Fruit fly (Drosophila melanogaster) whole organism, embryonic: ENCODE measurements around the gene mTerf3.
A peak's percentile ranks its signal among the peaks of the same experiment; 100 is the strongest.

Experiments
- CG11723 ChIP-seq: fragments of 200-800 bp; sonication (Bioruptor generic); optimal IDR thresholded peaks from 2 replicates; lab custom pipeline; 2017; ENCODE audit warnings: missing biosample characterization, mild to moderate bottlenecking, missing genetic modification characterization
- CG13424 ChIP-seq: fragments of 200-800 bp; sonication (Bioruptor generic); optimal IDR thresholded peaks from 2 replicates; lab custom pipeline; 2019; ENCODE audit warnings: missing biosample characterization, mild to moderate bottlenecking, missing genetic modification characterization, moderate library complexity
- CG14441 ChIP-seq: fragments of 200-800 bp; sonication (Bioruptor generic); IDR thresholded peaks from 2 replicates; pipeline ENCODE4 v1.3.6; 2022; ENCODE audit warnings: missing biosample characterization, missing genetic modification characterization
- CG14667 ChIP-seq: fragments of 200-800 bp; sonication (Bioruptor generic); IDR thresholded peaks from 2 replicates; pipeline ENCODE4 v1.3.6; 2022; ENCODE audit warnings: missing biosample characterization, missing genetic modification characterization
- CG15514 ChIP-seq: fragments of 200-800 bp; sonication (Bioruptor generic); optimal IDR thresholded peaks from 3 replicates; lab custom pipeline; 2017; ENCODE audit warnings: missing biosample characterization, missing genetic modification characterization, mild to moderate bottlenecking, moderate library complexity, missing genetic modification reagents
- CG17186 ChIP-seq: fragments of 200-800 bp; sonication (Bioruptor generic); optimal IDR thresholded peaks from 3 replicates; lab custom pipeline; 2017; ENCODE audit warnings: missing biosample characterization, missing genetic modification reagents, missing genetic modification characterization
- CG17802 ChIP-seq: fragments of 200-800 bp; sonication (Bioruptor generic); optimal IDR thresholded peaks from 2 replicates; lab custom pipeline; 2018; ENCODE audit warnings: missing biosample characterization, mild to moderate bottlenecking, missing genetic modification characterization, moderate library complexity
- CG18599 ChIP-seq: fragments of 200-800 bp; sonication (Bioruptor generic); optimal IDR thresholded peaks from 3 replicates; lab custom pipeline; 2017; ENCODE audit warnings: missing biosample characterization, missing genetic modification characterization, mild to moderate bottlenecking, moderate library complexity, missing genetic modification reagents
- CG2712 ChIP-seq: fragments of 200-800 bp; optimal IDR thresholded peaks from 3 replicates; lab custom pipeline; 2019; ENCODE audit warnings: missing biosample characterization, mild to moderate bottlenecking, missing genetic modification characterization, moderate library complexity
- CG31441 ChIP-seq: fragments of 200-800 bp; sonication (Bioruptor generic); IDR thresholded peaks from 2 replicates; pipeline ENCODE4 v1.3.6; 2022; ENCODE audit warnings: missing biosample characterization, missing genetic modification characterization
- CG32767 ChIP-seq: fragments of 200-800 bp; sonication (Bioruptor generic); IDR thresholded peaks from 2 replicates; pipeline ENCODE4 v1.3.6; 2022; ENCODE audit warnings: missing biosample characterization, missing genetic modification characterization
- CG3847 ChIP-seq: fragments of 200-800 bp; sonication (Bioruptor generic); IDR thresholded peaks from 2 replicates; pipeline ENCODE4 v1.3.6; 2022; ENCODE audit warnings: missing biosample characterization, missing genetic modification characterization
- CG43689 ChIP-seq: fragments of 200-800 bp; sonication (Bioruptor generic); IDR thresholded peaks from 2 replicates; pipeline ENCODE4 v1.3.6; 2022; ENCODE audit warnings: missing biosample characterization, missing genetic modification characterization
- CG4730 ChIP-seq: fragments of 200-800 bp; sonication (Bioruptor generic); IDR thresholded peaks from 2 replicates; pipeline ENCODE4 v1.3.6; 2022; ENCODE audit warnings: missing biosample characterization, missing genetic modification characterization
- CG8359 ChIP-seq: fragments of 200-800 bp; sonication (Bioruptor generic); optimal IDR thresholded peaks from 2 replicates; lab custom pipeline; 2017; ENCODE audit warnings: missing biosample characterization, mild to moderate bottlenecking, missing genetic modification characterization, borderline replicate concordance
- CG9437 ChIP-seq: fragments of 200-800 bp; sonication (Bioruptor generic); optimal IDR thresholded peaks from 2 replicates; lab custom pipeline; 2018; ENCODE audit warnings: missing biosample characterization, mild to moderate bottlenecking, missing genetic modification characterization
- Dip3 ChIP-seq: fragments of 200-800 bp; sonication (Bioruptor generic); optimal IDR thresholded peaks from 3 replicates; lab custom pipeline; 2016; ENCODE audit warnings: missing biosample characterization, missing genetic modification characterization
- E2f2 ChIP-seq: fragments of 200-800 bp; sonication (Bioruptor generic); IDR thresholded peaks from 2 replicates; pipeline ENCODE4 v1.3.6; 2022; ENCODE audit warnings: missing biosample characterization, missing genetic modification characterization
- Mad ChIP-seq: fragments of 200-800 bp; sonication (Bioruptor generic); optimal IDR thresholded peaks from 2 replicates; lab custom pipeline; 2016; ENCODE audit warnings: missing biosample characterization, missing genetic modification characterization
- NC2α ChIP-seq: fragments of 200-800 bp; sonication (Bioruptor generic); optimal IDR thresholded peaks from 2 replicates; lab custom pipeline; 2016; ENCODE audit warnings: missing biosample characterization, missing genetic modification characterization
- Ptx1 ChIP-seq: fragments of 200-800 bp; sonication (Bioruptor generic); IDR thresholded peaks from 2 replicates; pipeline ENCODE4 v1.3.6; 2022; ENCODE audit warnings: missing biosample characterization, missing genetic modification characterization
- Rx ChIP-seq: fragments of 200-800 bp; sonication (Bioruptor generic); IDR thresholded peaks from 2 replicates; pipeline ENCODE4 v1.3.6; 2022; ENCODE audit warnings: missing biosample characterization, missing genetic modification characterization
- Scr ChIP-seq: fragments of 200-800 bp; sonication (Bioruptor generic); IDR thresholded peaks from 2 replicates; pipeline ENCODE4 v1.3.6; 2022; ENCODE audit warnings: missing biosample characterization, missing genetic modification characterization; ENCODE audit not compliant: partially characterized antibody
- Taf1 ChIP-seq: fragments of 200-800 bp; sonication (Bioruptor generic); IDR thresholded peaks from 2 replicates; pipeline ENCODE4 v1.3.6; 2022; ENCODE audit warnings: missing biosample characterization, missing genetic modification characterization
- Tbp ChIP-seq: fragments of >200 bp; optimal IDR thresholded peaks from 2 replicates; lab custom pipeline; 2018; ENCODE audit warnings: missing biosample characterization, missing genetic modification characterization
- bcd ChIP-seq: fragments of 200-800 bp; sonication (Bioruptor generic); optimal IDR thresholded peaks from 2 replicates; lab custom pipeline; 2017; ENCODE audit warnings: missing biosample characterization, mild to moderate bottlenecking, missing genetic modification characterization
- bsh ChIP-seq, 2 experiments: fragments of 200-800 bp; sonication (Bioruptor generic); optimal IDR thresholded peaks; 2 replicates each; lab custom pipeline; 2017 to 2018; ENCODE audit warnings: mild to moderate bottlenecking in 2 of 2, missing biosample characterization in 2 of 2, missing genetic modification characterization in 2 of 2, moderate library complexity in 1 of 2
- cg ChIP-seq: fragments of 200-800 bp; sonication (Bioruptor generic); optimal IDR thresholded peaks from 3 replicates; lab custom pipeline; 2019; ENCODE audit warnings: missing biosample characterization, mild to moderate bottlenecking, missing genetic modification characterization, moderate library complexity
- dmrt99B ChIP-seq: fragments of 200-800 bp; sonication (Bioruptor generic); optimal IDR thresholded peaks from 2 replicates; lab custom pipeline; 2018; ENCODE audit warnings: missing biosample characterization, mild to moderate bottlenecking, missing genetic modification characterization, moderate library complexity
- ems ChIP-seq: fragments of 200-800 bp; sonication (Bioruptor generic); optimal IDR thresholded peaks from 3 replicates; lab custom pipeline; 2016; ENCODE audit warnings: missing biosample characterization, missing genetic modification characterization
- esg ChIP-seq: fragments of 200-800 bp; sonication (Bioruptor generic); conservative IDR thresholded peaks from 2 replicates; pipeline ENCODE4 v1.3.6; 2022; ENCODE audit warnings: missing biosample characterization, missing genetic modification characterization
- exex ChIP-seq: fragments of 200-800 bp; sonication (Bioruptor generic); optimal IDR thresholded peaks from 4 replicates; lab custom pipeline; 2018; ENCODE audit warnings: missing biosample characterization, mild to moderate bottlenecking, missing genetic modification characterization, moderate library complexity
- grau ChIP-seq: fragments of 200-800 bp; optimal IDR thresholded peaks from 3 replicates; lab custom pipeline; 2019; ENCODE audit warnings: missing biosample characterization, mild to moderate bottlenecking, missing genetic modification characterization, moderate library complexity
- mirr ChIP-seq: fragments of 200-800 bp; sonication (Bioruptor generic); optimal IDR thresholded peaks from 3 replicates; lab custom pipeline; 2018; ENCODE audit warnings: missing biosample characterization, mild to moderate bottlenecking, missing genetic modification characterization
- oc ChIP-seq: fragments of 200-800 bp; sonication (Bioruptor generic); optimal IDR thresholded peaks from 2 replicates; lab custom pipeline; 2018; ENCODE audit warnings: missing biosample characterization, mild to moderate bottlenecking, missing genetic modification characterization, moderate library complexity
- org-1 ChIP-seq: fragments of 200-800 bp; sonication (Bioruptor generic); optimal IDR thresholded peaks from 2 replicates; lab custom pipeline; 2017; ENCODE audit warnings: missing biosample characterization, missing genetic modification characterization
- pnt ChIP-seq: fragments of 200-800 bp; sonication (Bioruptor generic); optimal IDR thresholded peaks from 3 replicates; lab custom pipeline; 2016; ENCODE audit warnings: missing biosample characterization, missing genetic modification characterization
- pros ChIP-seq: fragments of 200-800 bp; sonication (Bioruptor generic); optimal IDR thresholded peaks from 3 replicates; lab custom pipeline; 2019; ENCODE audit warnings: missing biosample characterization, mild to moderate bottlenecking, missing genetic modification characterization, moderate library complexity
- ranshi ChIP-seq: fragments of 200-800 bp; sonication (Bioruptor generic); IDR thresholded peaks from 2 replicates; pipeline ENCODE4 v1.3.6; 2022; ENCODE audit warnings: missing biosample characterization, missing genetic modification characterization
- rib ChIP-seq: fragments of 200-800 bp; sonication (Bioruptor generic); IDR thresholded peaks from 2 replicates; pipeline ENCODE4 v1.3.6; 2022; ENCODE audit warnings: missing biosample characterization, missing genetic modification characterization
- run ChIP-seq: fragments of 200-800 bp; sonication (Bioruptor generic); optimal IDR thresholded peaks from 3 replicates; lab custom pipeline; 2018; ENCODE audit warnings: missing biosample characterization, mild to moderate bottlenecking, missing genetic modification characterization
- sim ChIP-seq: fragments of 200-800 bp; sonication (Bioruptor generic); IDR thresholded peaks from 2 replicates; pipeline ENCODE4 v1.3.6; 2022; ENCODE audit warnings: missing biosample characterization, missing genetic modification characterization
- sima ChIP-seq: fragments of 200-800 bp; sonication (Bioruptor generic); optimal IDR thresholded peaks from 2 replicates; lab custom pipeline; 2016; ENCODE audit warnings: missing biosample characterization, missing genetic modification characterization
- sisA ChIP-seq: fragments of 200-800 bp; sonication (Bioruptor generic); IDR thresholded peaks from 2 replicates; pipeline ENCODE4 v1.3.6; 2022; ENCODE audit warnings: missing biosample characterization, missing genetic modification characterization
- sr ChIP-seq: fragments of 200-800 bp; sonication (Bioruptor generic); IDR thresholded peaks from 3 replicates; pipeline ENCODE4 v1.3.6; 2022; ENCODE audit warnings: missing biosample characterization, missing genetic modification characterization
- sug ChIP-seq: fragments of 200-800 bp; optimal IDR thresholded peaks from 2 replicates; lab custom pipeline; 2019; ENCODE audit warnings: missing biosample characterization, mild to moderate bottlenecking, missing genetic modification characterization, moderate library complexity
- tin ChIP-seq: fragments of 200-800 bp; sonication (Bioruptor generic); optimal IDR thresholded peaks from 3 replicates; lab custom pipeline; 2016; ENCODE audit warnings: missing biosample characterization, missing genetic modification characterization
- vfl ChIP-seq: fragments of 200-800 bp; sonication (Bioruptor generic); optimal IDR thresholded peaks from 2 replicates; lab custom pipeline; 2016; ENCODE audit warnings: missing biosample characterization, missing genetic modification characterization
- vnd ChIP-seq: fragments of 200-800 bp; sonication (Bioruptor generic); IDR thresholded peaks from 3 replicates; pipeline ENCODE4 v1.3.6; 2022; ENCODE audit warnings: missing biosample characterization, missing genetic modification characterization; ENCODE audit not compliant: partially characterized antibody
- zfh2 ChIP-seq: fragments of 200-800 bp; sonication (Bioruptor generic); optimal IDR thresholded peaks from 2 replicates; lab custom pipeline; 2016; ENCODE audit warnings: missing biosample characterization, missing genetic modification characterization

Gene mTerf3

dm6 chr3L:20470991-20471498 is 49.5 kb downstream of the mTerf3 start (continued):
- peak; percentile 62; the same call in 2 of the 3 replicates for TF ChIP-seq sr (GFP tag; lab: Robert Waterston, UW)
- peak; percentile 41 for TF ChIP-seq CG18599 (GFP tag; lab: Kevin White, UChicago)
- TF ChIP-seq rib (GFP tag; lab: Robert Waterston, UW) = peak; percentile 23; the same call in 1 of the 2 replicates
- TF ChIP-seq CG2712 (tag; lab: Kevin White, UChicago) = peak; percentile 57
- no peak for TF ChIP-seq CG32767 (GFP tag; lab: Robert Waterston, UW)
- TF ChIP-seq sima (GFP tag; lab: Kevin White, UChicago) = no peak
- TF ChIP-seq run (tag; lab: Kevin White, UChicago) = peak; percentile 45
- no peak for TF ChIP-seq CG9437 (GFP tag; lab: Kevin White, UChicago)
- TF ChIP-seq bcd (GFP tag; lab: Kevin White, UChicago) = peak; percentile 29
- TF ChIP-seq ranshi (GFP tag; lab: Robert Waterston, UW) = peak; percentile 43; the same call in 1 of the 2 replicates
- TF ChIP-seq Scr (GFP tag; lab: Robert Waterston, UW) = 0 out of 2 replicates have a peak, but pooled peaks have one; percentile 9
- TF ChIP-seq esg (GFP tag; lab: Robert Waterston, UW) = peak; percentile 22; the same call in 1 of the 2 replicates
- TF ChIP-seq CG15514 (GFP tag; lab: Kevin White, UChicago) = peak; percentile 38
- TF ChIP-seq CG17186 (GFP tag; lab: Kevin White, UChicago) = no peak
- peak; percentile 41; the same call in 1 of the 2 replicates for TF ChIP-seq Rx (GFP tag; lab: Robert Waterston, UW)
- no peak for TF ChIP-seq zfh2 (GFP tag; lab: Kevin White, UChicago)
- TF ChIP-seq CG31441 (GFP tag; lab: Robert Waterston, UW) = peak; percentile 63; the same call in 1 of the 2 replicates
- peak; percentile 14 for TF ChIP-seq oc (tag; lab: Kevin White, UChicago)
- TF ChIP-seq org-1 = peak; percentile 55
- no peak for TF ChIP-seq pros (GFP tag; lab: Kevin White, UChicago)
- TF ChIP-seq exex = peak; percentile 89
- TF ChIP-seq Mad (GFP tag; lab: Kevin White, UChicago) = peak; percentile 13
- TF ChIP-seq CG14667 (GFP tag; lab: Robert Waterston, UW) = no peak
- no peak for TF ChIP-seq Taf1 (GFP tag; lab: Robert Waterston, UW)
- no peak for TF ChIP-seq vnd (GFP tag; lab: Robert Waterston, UW)
- TF ChIP-seq mirr (GFP tag; lab: Kevin White, UChicago) = peak; percentile 48
- TF ChIP-seq pnt = no peak
- no peak for TF ChIP-seq Tbp (GFP tag; lab: Kevin White, UChicago)
- peak; percentile 37; the same call in 1 of the 2 replicates for TF ChIP-seq CG43689 (GFP tag; lab: Robert Waterston, UW)
- no peak for TF ChIP-seq cg (GFP tag; lab: Kevin White, UChicago)
- peak; percentile 16 for TF ChIP-seq grau (tag; lab: Kevin White, UChicago)
- TF ChIP-seq CG8359 (GFP tag; lab: Kevin White, UChicago) = peak; percentile 5
- no peak for TF ChIP-seq NC2α (GFP tag; lab: Kevin White, UChicago)
- 0 out of 2 replicates have a peak, but pooled peaks have one; percentile 19 for TF ChIP-seq CG4730 (GFP tag; lab: Robert Waterston, UW)
- TF ChIP-seq CG13424 (tag; lab: Kevin White, UChicago) = peak; percentile 44
- TF ChIP-seq CG14441 (GFP tag; lab: Robert Waterston, UW) = peak; percentile 68
- 0 out of 2 replicates have a peak, but pooled peaks have one; percentile 10 for TF ChIP-seq CG3847 (GFP tag; lab: Robert Waterston, UW)
- TF ChIP-seq Dip3 (GFP tag; lab: Kevin White, UChicago) = no peak
- no peak for TF ChIP-seq CG17802
- TF ChIP-seq vfl (GFP tag; lab: Kevin White, UChicago) = no peak
- TF ChIP-seq sim (GFP tag; lab: Robert Waterston, UW) = peak; percentile 51; the same call in 1 of the 2 replicates
- peak; percentile 48 for TF ChIP-seq tin (GFP tag; lab: Kevin White, UChicago)
- TF ChIP-seq E2f2 (GFP tag; lab: Robert Waterston, UW) = peak; percentile 39; the same call in 1 of the 2 replicates
- peak; percentile 74 for TF ChIP-seq dmrt99B (tag; lab: Kevin White, UChicago)
- peak in 1 of 2 experiments; percentile 66 for TF ChIP-seq bsh (GFP tag; optimal IDR thresholded peaks at IDR 0.05; lab: Kevin White, UChicago)
- TF ChIP-seq sug (tag; lab: Kevin White, UChicago) = peak; percentile 67
- TF ChIP-seq Ptx1 (GFP tag; lab: Robert Waterston, UW) = peak; percentile 12; the same call in 1 of the 2 replicates
- peak; percentile 28 for TF ChIP-seq ems
- no peak for TF ChIP-seq CG11723 (GFP tag; lab: Kevin White, UChicago)
- TF ChIP-seq sisA (GFP tag; lab: Robert Waterston, UW) = peak; percentile 44; the same call in 1 of the 2 replicates
